Worm (Caenorhabditis elegans) whole organism, L2 larva: Measurements from ENCODE around the gene Y54G2A.48.

ENCODE experiments used
- F13H6.1 ChIP-seq: sonication (generic microtip); optimal IDR thresholded peaks from 2 replicates; lab custom pipeline; 2016; ENCODE audit warnings: missing genetic modification characterization, missing compliant biosample characterization
- lin-39 ChIP-seq: fragments of 150-350 bp; optimal IDR thresholded peaks from 2 replicates; lab custom pipeline; 2014; ENCODE audit warnings: missing biosample characterization, missing genetic modification reagents, missing genetic modification characterization
- unc-62 ChIP-seq: fragments of 150-350 bp; optimal IDR thresholded peaks from 2 replicates; lab custom pipeline; 2014; ENCODE audit warnings: missing biosample characterization, missing genetic modification reagents, missing genetic modification characterization
- ztf-11 ChIP-seq: sonication (generic microtip); optimal IDR thresholded peaks from 2 replicates; lab custom pipeline; 2017; ENCODE audit warnings: missing biosample characterization, missing genetic modification characterization
- ztf-4 ChIP-seq: fragments of 150-350 bp; optimal IDR thresholded peaks from 2 replicates; lab custom pipeline; 2014; ENCODE audit warnings: missing biosample characterization, missing genetic modification characterization

- TF ChIP-seq ztf-4 (tag; lab: Kevin White, UChicago) (no peak), ztf-11 (tag; lab: Kevin White, UChicago) (no peak), lin-39 (tag; lab: Kevin White, UChicago) (no peak), F13H6.1 (tag; lab: Kevin White, UChicago) (no peak), unc-62 (GFP tag; lab: Kevin White, UChicago) (no peak)
Measured at ce11 chrIV:2819633-2820032, 12.9 kb downstream of the Y54G2A.48 start, which contains the start of gene Y54G2A.13.
